Fruit fly (Drosophila melanogaster): ENCODE data around the gene lbe.

lbe gene

DNA sequence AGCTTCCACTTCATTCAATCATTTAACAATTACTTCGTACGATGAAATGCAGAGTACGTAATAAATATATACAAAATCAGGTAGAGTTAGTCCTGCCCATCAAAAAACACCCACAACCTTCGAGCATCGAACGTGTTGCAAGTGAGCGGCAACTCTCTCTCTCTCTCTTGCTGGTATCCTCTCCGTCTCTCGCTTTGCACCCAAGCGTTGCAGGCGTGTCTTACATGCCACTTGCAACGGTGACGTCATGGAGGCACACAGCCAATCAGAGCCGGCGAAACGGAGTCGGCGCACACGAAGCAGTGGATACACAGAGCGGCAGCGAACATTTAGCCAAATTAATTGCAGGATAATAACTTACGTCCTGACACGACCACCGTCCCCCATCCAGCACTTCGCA is 13.6 kb upstream of the lbe start:
- TF ChIP-seq CG13204 (GFP tag; optimal IDR thresholded peaks at IDR 0.05) (no peak), fd96Ca (GFP tag; IDR thresholded peaks at IDR 0.05) (no peak), gl (tag; optimal IDR thresholded peaks at IDR 0.05) (no peak), CG4496 (GFP tag; IDR thresholded peaks at IDR 0.05) (no peak), CG34367 (tag; optimal IDR thresholded peaks at IDR 0.05) (no peak), CG32121 (GFP tag; IDR thresholded peaks at IDR 0.05) (no peak), CG15710 (tag; optimal IDR thresholded peaks at IDR 0.05) (no peak), D1 (tag; optimal IDR thresholded peaks at IDR 0.05) (no peak), CG17806 (tag; optimal IDR thresholded peaks at IDR 0.05) (no peak), CG12605 (GFP tag; IDR thresholded peaks at IDR 0.05) (no peak), Snoo (tag; optimal IDR thresholded peaks at IDR 0.05) (no peak)

DNA sequence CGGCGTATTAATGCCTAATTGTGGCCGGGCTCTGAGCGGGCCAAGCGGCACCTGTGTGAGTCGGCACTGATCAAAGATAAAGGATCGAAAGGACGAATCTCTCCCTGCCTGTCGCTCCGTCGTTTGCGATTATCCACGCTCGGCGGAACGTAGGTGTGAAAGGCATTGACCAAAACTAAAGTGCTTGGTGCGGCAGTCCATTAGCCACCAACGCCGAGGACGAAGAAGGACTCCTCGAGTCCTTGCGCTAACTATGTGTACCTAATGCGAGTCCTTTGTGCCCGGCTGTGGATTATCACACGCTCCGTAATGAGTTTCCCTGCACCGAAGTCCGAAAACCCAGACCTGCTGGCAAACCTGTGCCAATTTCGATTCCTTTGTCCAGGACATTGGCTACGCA is 12.1 kb upstream of the lbe start:
- no peak for TF ChIP-seq CG13204 (GFP tag; optimal IDR thresholded peaks at IDR 0.05)
- TF ChIP-seq CG10348 (GFP tag; IDR thresholded peaks at IDR 0.05), result no peak
- TF ChIP-seq Pif1A (GFP tag; optimal IDR thresholded peaks at IDR 0.05), result no peak
- no peak for TF ChIP-seq CG32121 (GFP tag; IDR thresholded peaks at IDR 0.05)
- no peak for TF ChIP-seq Pif1B (GFP tag; optimal IDR thresholded peaks at IDR 0.05)

DNA sequence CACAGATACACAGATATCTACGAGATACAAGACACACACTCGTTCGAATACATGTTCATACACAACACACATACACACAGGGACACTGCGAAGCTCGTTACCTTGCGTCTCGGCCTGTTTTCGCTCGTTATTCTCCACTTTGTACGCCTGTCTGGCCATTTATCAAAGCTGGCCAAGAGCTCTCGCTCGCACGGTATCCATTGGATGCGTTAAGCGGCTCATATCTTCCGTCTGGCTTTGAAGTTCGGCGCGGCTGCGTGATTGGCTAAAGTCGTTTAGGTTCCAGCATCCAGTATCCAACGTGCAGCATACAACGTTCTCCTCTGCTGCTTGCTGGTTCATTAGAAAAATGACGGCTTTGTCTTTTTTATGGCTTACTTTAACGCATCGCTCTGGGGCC is 10.4 kb upstream of the lbe start:
- TF ChIP-seq Pif1A (GFP tag; optimal IDR thresholded peaks at IDR 0.05) (no peak), CG4496 (GFP tag; IDR thresholded peaks at IDR 0.05) (no peak), CG15710 (tag; optimal IDR thresholded peaks at IDR 0.05) (no peak), EcR (GFP tag; optimal IDR thresholded peaks at IDR 0.05) (no peak), Ets98B (GFP tag; IDR thresholded peaks at IDR 0.05) (no peak)

DNA sequence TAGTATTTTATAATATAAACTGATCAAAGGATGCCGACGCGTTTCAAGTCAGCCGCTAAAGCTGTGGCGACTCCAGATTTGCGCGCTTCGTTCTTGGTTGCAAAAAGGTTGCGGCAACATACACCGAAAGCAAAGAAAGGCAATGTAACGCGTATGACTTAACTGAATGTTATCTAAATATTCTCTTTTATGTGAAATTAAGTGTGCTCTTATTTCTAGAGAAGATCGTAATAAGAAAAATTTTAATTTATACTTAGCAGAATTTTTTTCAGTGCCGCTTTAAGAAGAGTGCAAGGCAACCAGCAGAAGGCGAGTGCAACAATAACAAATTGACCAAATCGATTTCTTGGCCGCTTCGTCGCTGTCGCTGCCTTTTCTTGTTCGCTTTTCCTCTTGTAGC is 5.8 kb upstream of the lbe start:
- no peak for TF ChIP-seq CG12605 (GFP tag; IDR thresholded peaks at IDR 0.05)
- peak; percentile 11 for TF ChIP-seq CG34367 (tag; optimal IDR thresholded peaks at IDR 0.05)
- TF ChIP-seq Pif1B (GFP tag; optimal IDR thresholded peaks at IDR 0.05), result peak; percentile 12
- TF ChIP-seq Pif1A (GFP tag; optimal IDR thresholded peaks at IDR 0.05), result peak; percentile 8
- TF ChIP-seq CG14655 (GFP tag; optimal IDR thresholded peaks at IDR 0.05), result peak; percentile 36
- TF ChIP-seq CG10348 (GFP tag; IDR thresholded peaks at IDR 0.05), result no peak
- peak; percentile 46 for TF ChIP-seq CG8159 (tag; optimal IDR thresholded peaks at IDR 0.05)
- TF ChIP-seq Snoo (tag; optimal IDR thresholded peaks at IDR 0.05), result no peak
- no peak for TF ChIP-seq D1 (tag; optimal IDR thresholded peaks at IDR 0.05)

DNA sequence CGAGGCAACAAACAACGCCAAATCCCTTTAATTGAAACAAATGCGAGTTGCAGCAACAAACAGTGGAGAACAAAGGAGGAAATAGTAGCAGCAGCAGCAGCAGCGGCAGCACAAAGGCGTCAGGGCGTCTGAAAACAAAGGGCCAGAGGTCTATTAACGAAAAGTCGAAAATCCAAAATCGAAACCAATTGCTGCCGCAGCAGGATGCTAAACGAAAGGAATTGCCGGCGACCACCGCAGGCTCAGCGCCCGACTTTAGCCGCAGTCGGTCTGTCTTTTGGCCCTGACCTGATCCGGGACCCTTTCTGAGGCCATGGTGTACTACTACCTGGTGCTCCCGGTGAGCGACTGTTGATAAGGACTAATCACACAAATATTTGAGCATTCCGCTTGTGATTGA is 1.3 kb upstream of the lbe start:
- TF ChIP-seq CG34367 (tag; optimal IDR thresholded peaks at IDR 0.05), result no peak
- no peak for TF ChIP-seq CG14655 (GFP tag; optimal IDR thresholded peaks at IDR 0.05)
- TF ChIP-seq CG17806 (tag; optimal IDR thresholded peaks at IDR 0.05), result no peak
- no peak for TF ChIP-seq Pif1A (GFP tag; optimal IDR thresholded peaks at IDR 0.05)
- TF ChIP-seq CG13204 (GFP tag; optimal IDR thresholded peaks at IDR 0.05), result no peak
- TF ChIP-seq Pif1B (GFP tag; optimal IDR thresholded peaks at IDR 0.05), result no peak
- no peak for TF ChIP-seq CG4496 (GFP tag; IDR thresholded peaks at IDR 0.05)
- no peak for TF ChIP-seq rn (GFP tag; IDR thresholded peaks at IDR 0.05)
- TF ChIP-seq D1 (tag; optimal IDR thresholded peaks at IDR 0.05), result no peak
- no peak for TF ChIP-seq CG8159 (tag; optimal IDR thresholded peaks at IDR 0.05)
- TF ChIP-seq CG15710 (tag; optimal IDR thresholded peaks at IDR 0.05), result no peak
- TF ChIP-seq CG10348 (GFP tag; IDR thresholded peaks at IDR 0.05), result no peak
- no peak for TF ChIP-seq fd96Ca (GFP tag; IDR thresholded peaks at IDR 0.05)
- TF ChIP-seq gl (tag; optimal IDR thresholded peaks at IDR 0.05), result no peak
- no peak for TF ChIP-seq CG32121 (GFP tag; IDR thresholded peaks at IDR 0.05)
- TF ChIP-seq CG12605 (GFP tag; IDR thresholded peaks at IDR 0.05), result no peak
- TF ChIP-seq CG9948 (tag; optimal IDR thresholded peaks at IDR 0.05), result no peak

DNA sequence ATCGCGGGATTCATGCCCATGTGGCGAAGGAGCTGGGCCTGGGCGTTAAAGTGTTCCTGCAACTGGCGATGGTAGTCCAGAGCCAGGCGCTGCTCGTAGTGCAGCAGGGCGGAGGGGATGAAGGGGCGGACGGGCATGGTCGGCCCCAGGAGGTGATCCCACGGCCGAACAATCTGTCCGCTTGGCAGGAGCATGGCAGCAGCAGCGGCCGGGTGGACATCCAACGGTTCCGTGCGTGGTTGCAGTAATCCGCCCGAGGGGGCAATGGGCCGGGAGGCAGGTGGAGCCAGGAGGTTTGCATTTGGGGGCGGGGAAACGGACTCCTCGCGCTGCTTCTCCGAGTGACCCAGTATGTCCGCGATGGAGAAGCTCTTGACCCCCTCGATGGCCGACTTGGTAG is 1.0 kb downstream of the lbe start:
- TF ChIP-seq CG15710 (tag; optimal IDR thresholded peaks at IDR 0.05) (no peak), CG13204 (GFP tag; optimal IDR thresholded peaks at IDR 0.05) (no peak), CG34367 (tag; optimal IDR thresholded peaks at IDR 0.05) (no peak), Pif1A (GFP tag; optimal IDR thresholded peaks at IDR 0.05) (no peak), CG17806 (tag; optimal IDR thresholded peaks at IDR 0.05) (no peak), gl (tag; optimal IDR thresholded peaks at IDR 0.05) (no peak), Ets98B (GFP tag; IDR thresholded peaks at IDR 0.05) (no peak), CG8159 (tag; optimal IDR thresholded peaks at IDR 0.05) (no peak), CG8301 (tag; optimal IDR thresholded peaks at IDR 0.05) (no peak), CG9948 (tag; optimal IDR thresholded peaks at IDR 0.05) (no peak), rn (GFP tag; IDR thresholded peaks at IDR 0.05) (no peak), D1 (tag; optimal IDR thresholded peaks at IDR 0.05) (no peak), Snoo (tag; optimal IDR thresholded peaks at IDR 0.05) (no peak), CG4496 (GFP tag; IDR thresholded peaks at IDR 0.05) (no peak), CG10348 (GFP tag; IDR thresholded peaks at IDR 0.05) (no peak), CG12605 (GFP tag; IDR thresholded peaks at IDR 0.05) (no peak), Pif1B (GFP tag; optimal IDR thresholded peaks at IDR 0.05) (no peak), EcR (GFP tag; optimal IDR thresholded peaks at IDR 0.05) (no peak)

DNA sequence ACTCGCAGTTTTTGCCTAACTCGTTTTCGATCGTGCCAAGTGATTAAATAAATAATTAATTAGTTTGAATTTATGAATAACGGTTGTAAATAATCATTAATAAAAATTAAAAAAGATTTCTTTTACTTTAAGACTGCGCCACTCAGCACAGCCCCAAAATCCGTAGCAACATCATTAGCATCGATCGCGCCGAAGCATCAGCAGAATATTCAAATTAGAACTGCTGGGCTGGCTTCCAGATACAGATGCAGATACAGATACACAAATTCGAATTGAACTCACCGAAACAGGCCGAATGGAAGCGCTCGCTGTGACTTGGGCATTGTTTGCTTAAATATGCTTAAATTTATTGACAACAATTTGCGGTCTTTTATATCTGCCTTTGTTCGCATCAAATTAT is 5.6 kb downstream of the lbe start:
- TF ChIP-seq CG34367 (tag; optimal IDR thresholded peaks at IDR 0.05) (no peak), CG8159 (tag; optimal IDR thresholded peaks at IDR 0.05) (no peak), rn (GFP tag; IDR thresholded peaks at IDR 0.05) (no peak), CG17806 (tag; optimal IDR thresholded peaks at IDR 0.05) (no peak), Pif1B (GFP tag; optimal IDR thresholded peaks at IDR 0.05) (no peak), CG14655 (GFP tag; optimal IDR thresholded peaks at IDR 0.05) (no peak)

All from whole organism, pupa.